Worm (Caenorhabditis elegans): ENCODE results near the gene rsef-1.

- TF ChIP-seq zim-3 (tag; optimal IDR thresholded peaks at IDR 0.05) (no peak), tlf-1 (GFP tag; optimal IDR thresholded peaks at IDR 0.05) (no peak), Y79H2A.3 (GFP tag; conservative IDR thresholded peaks at IDR 0.05) (no peak), Y56A3A.18 (GFP tag; IDR thresholded peaks at IDR 0.05) (no peak), nhr-90 (tag; optimal IDR thresholded peaks at IDR 0.05) (no peak), egl-18 (GFP tag; IDR thresholded peaks at IDR 0.05) (no peak), B0019.2 (GFP tag; conservative IDR thresholded peaks at IDR 0.05) (no peak), T26A5.8 (tag; optimal IDR thresholded peaks at IDR 0.05) (no peak), tbp1 (GFP tag; optimal IDR thresholded peaks at IDR 0.05) (no peak), F55B11.4 (tag; optimal IDR thresholded peaks at IDR 0.05; ENCODE audit: borderline replicate concordance, insufficient read depth) (no peak), hsf-1 (GFP tag; IDR thresholded peaks at IDR 0.05) (no peak), fkh-3 (tag; optimal IDR thresholded peaks at IDR 0.05) (no peak)
Measured at ce11 chrX:3023552-3024183, 35.5 kb downstream of the rsef-1 start.

All from whole organism, young adult.